Fruit fly (Drosophila melanogaster): ENCODE data around the gene Clk.

The Clk gene

dm6 chr3L:7808491-7809162, 33.2 kb upstream of the Clk start:
- TF ChIP-seq kay (GFP tag; ENCODE audit: borderline replicate concordance) (peak; percentile 80), cnc (optimal IDR thresholded peaks at IDR 0.05) (peak; percentile 61 to 86), CG1620 (GFP tag; optimal IDR thresholded peaks at IDR 0.05) (no peak), CG5204 (GFP tag; optimal IDR thresholded peaks at IDR 0.05) (no peak), tj (GFP tag; optimal IDR thresholded peaks at IDR 0.05) (peak; percentile 93), CG14711 (tag; optimal IDR thresholded peaks at IDR 0.05) (no peak), ovo (GFP tag; optimal IDR thresholded peaks at IDR 0.05) (no peak), Mnt (GFP tag; optimal IDR thresholded peaks at IDR 0.05) (peak; percentile 23), cic (GFP tag; optimal IDR thresholded peaks at IDR 0.05) (peak; percentile 38), Clk (GFP tag; optimal IDR thresholded peaks at IDR 0.05) (no peak)

- TF ChIP-seq Crg-1 (GFP tag; optimal IDR thresholded peaks at IDR 0.05) (no peak), tj (GFP tag; optimal IDR thresholded peaks at IDR 0.05) (peak; percentile 54), Mnt (GFP tag; optimal IDR thresholded peaks at IDR 0.05) (no peak)
These were observed 32.4 kb upstream of the Clk start for dm6 chr3L:7807552-7808402.

DNA sequence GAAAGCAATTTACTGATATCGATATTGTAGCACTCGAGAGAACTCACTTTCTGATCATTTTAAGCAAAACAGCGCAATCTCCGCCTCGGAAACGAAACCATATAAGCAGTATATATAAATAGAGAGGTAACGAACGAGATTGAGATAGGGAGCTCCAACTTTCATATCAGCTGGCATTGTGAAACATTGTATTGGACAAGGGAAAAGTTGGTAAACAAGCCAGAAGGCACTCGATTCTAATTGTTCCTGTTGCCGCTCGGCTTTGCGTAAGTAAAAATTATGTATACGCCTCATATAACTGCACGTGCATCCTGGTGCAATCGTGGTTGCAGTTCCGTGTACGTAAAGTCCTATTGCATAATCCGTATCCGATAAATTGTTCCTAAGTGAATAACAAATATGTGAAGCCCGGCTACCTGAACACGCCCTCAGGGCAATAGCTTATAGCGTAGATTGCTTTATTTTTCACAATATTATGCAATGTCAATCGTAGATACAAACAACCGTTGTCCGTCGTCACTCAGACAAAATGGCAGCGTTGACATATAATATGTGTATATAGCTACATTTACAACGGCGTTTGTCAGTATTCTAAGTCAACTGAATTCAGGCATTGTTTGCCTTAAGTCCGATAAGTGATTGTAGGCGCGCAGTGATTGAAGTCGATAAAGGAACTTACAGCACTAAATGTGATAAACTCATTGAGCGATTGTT, 31.3 kb upstream of the Clk start:
- peak; percentile 1 for TF ChIP-seq Crg-1 (GFP tag; optimal IDR thresholded peaks at IDR 0.05)
- peak; percentile 48 for TF ChIP-seq tj (GFP tag; optimal IDR thresholded peaks at IDR 0.05)
- TF ChIP-seq CG1620 (GFP tag; optimal IDR thresholded peaks at IDR 0.05), result no peak
- TF ChIP-seq cnc (optimal IDR thresholded peaks at IDR 0.05), result no peak
- no peak for TF ChIP-seq pad (GFP tag; optimal IDR thresholded peaks at IDR 0.05)
- no peak for TF ChIP-seq kay (GFP tag; ENCODE audit: borderline replicate concordance)
- TF ChIP-seq Mnt (GFP tag; optimal IDR thresholded peaks at IDR 0.05), result no peak
- TF ChIP-seq CG7045 (GFP tag; optimal IDR thresholded peaks at IDR 0.05), result no peak
- no peak for TF ChIP-seq CG14711 (tag; optimal IDR thresholded peaks at IDR 0.05)
- TF ChIP-seq ovo (GFP tag; optimal IDR thresholded peaks at IDR 0.05), result peak; percentile 85
- peak; percentile 69 for TF ChIP-seq cic (GFP tag; optimal IDR thresholded peaks at IDR 0.05)
- no peak for TF ChIP-seq toe (GFP tag; optimal IDR thresholded peaks at IDR 0.05)
- TF ChIP-seq CG12768 (GFP tag; optimal IDR thresholded peaks at IDR 0.05), result peak; percentile 22
- TF ChIP-seq Hr96 (GFP tag; optimal IDR thresholded peaks at IDR 0.05), result no peak
- no peak for TF ChIP-seq CG11617 (GFP tag; optimal IDR thresholded peaks at IDR 0.05)
- no peak for TF ChIP-seq bab1 (GFP tag; optimal IDR thresholded peaks at IDR 0.05)
- TF ChIP-seq CG7101 (tag; optimal IDR thresholded peaks at IDR 0.05), result no peak
- peak; percentile 7 for TF ChIP-seq CG33017 (tag; optimal IDR thresholded peaks at IDR 0.05)
- no peak for TF ChIP-seq Clk (GFP tag; optimal IDR thresholded peaks at IDR 0.05)
- no peak for TF ChIP-seq CG5204 (GFP tag; optimal IDR thresholded peaks at IDR 0.05)

DNA sequence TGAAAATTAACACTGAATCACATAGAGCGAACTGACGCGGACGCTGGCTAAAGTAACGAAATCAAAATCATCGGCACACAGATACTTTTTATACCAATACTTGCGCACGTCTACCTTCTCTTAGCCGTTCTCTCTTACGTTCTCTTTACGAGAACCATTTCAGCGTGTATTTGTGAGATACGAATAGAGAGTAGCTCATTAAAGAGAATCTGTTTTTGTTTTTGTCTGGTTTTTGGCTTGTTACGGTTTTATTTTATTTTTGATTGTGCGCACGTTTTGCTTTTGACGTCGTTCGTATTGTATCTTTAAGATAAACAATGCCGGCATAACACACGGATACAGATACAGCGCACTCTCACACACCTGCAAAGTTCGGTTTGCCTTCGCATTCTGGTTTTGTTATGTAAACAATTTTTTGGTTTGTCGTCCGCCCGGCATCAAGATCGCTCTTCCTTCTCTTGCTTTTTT, 30.0 kb upstream of the Clk start:
- TF ChIP-seq cic (GFP tag; optimal IDR thresholded peaks at IDR 0.05), result peak; percentile 32
- TF ChIP-seq Hr96 (GFP tag; optimal IDR thresholded peaks at IDR 0.05), result no peak
- no peak for TF ChIP-seq Crg-1 (GFP tag; optimal IDR thresholded peaks at IDR 0.05)
- no peak for TF ChIP-seq ovo (GFP tag; optimal IDR thresholded peaks at IDR 0.05)
- TF ChIP-seq CG11617 (GFP tag; optimal IDR thresholded peaks at IDR 0.05), result no peak
- TF ChIP-seq kay (GFP tag; ENCODE audit: borderline replicate concordance), result peak; percentile 92
- no peak for TF ChIP-seq CG7045 (GFP tag; optimal IDR thresholded peaks at IDR 0.05)
- no peak for TF ChIP-seq toe (GFP tag; optimal IDR thresholded peaks at IDR 0.05)
- peak; percentile 47 for TF ChIP-seq tj (GFP tag; optimal IDR thresholded peaks at IDR 0.05)
- TF ChIP-seq Mnt (GFP tag; optimal IDR thresholded peaks at IDR 0.05), result peak; percentile 71
- TF ChIP-seq bab1 (GFP tag; optimal IDR thresholded peaks at IDR 0.05), result no peak
- TF ChIP-seq CG14711 (tag; optimal IDR thresholded peaks at IDR 0.05), result no peak
- TF ChIP-seq CG33017 (tag; optimal IDR thresholded peaks at IDR 0.05), result no peak
- TF ChIP-seq pad (GFP tag; optimal IDR thresholded peaks at IDR 0.05), result no peak
- TF ChIP-seq Clk (GFP tag; optimal IDR thresholded peaks at IDR 0.05), result no peak
- no peak for TF ChIP-seq CG7101 (tag; optimal IDR thresholded peaks at IDR 0.05)
- no peak for TF ChIP-seq cnc (optimal IDR thresholded peaks at IDR 0.05)
- TF ChIP-seq CG1620 (GFP tag; optimal IDR thresholded peaks at IDR 0.05), result no peak
- no peak for TF ChIP-seq CG5204 (GFP tag; optimal IDR thresholded peaks at IDR 0.05)
- TF ChIP-seq CG12768 (GFP tag; optimal IDR thresholded peaks at IDR 0.05), result no peak

DNA sequence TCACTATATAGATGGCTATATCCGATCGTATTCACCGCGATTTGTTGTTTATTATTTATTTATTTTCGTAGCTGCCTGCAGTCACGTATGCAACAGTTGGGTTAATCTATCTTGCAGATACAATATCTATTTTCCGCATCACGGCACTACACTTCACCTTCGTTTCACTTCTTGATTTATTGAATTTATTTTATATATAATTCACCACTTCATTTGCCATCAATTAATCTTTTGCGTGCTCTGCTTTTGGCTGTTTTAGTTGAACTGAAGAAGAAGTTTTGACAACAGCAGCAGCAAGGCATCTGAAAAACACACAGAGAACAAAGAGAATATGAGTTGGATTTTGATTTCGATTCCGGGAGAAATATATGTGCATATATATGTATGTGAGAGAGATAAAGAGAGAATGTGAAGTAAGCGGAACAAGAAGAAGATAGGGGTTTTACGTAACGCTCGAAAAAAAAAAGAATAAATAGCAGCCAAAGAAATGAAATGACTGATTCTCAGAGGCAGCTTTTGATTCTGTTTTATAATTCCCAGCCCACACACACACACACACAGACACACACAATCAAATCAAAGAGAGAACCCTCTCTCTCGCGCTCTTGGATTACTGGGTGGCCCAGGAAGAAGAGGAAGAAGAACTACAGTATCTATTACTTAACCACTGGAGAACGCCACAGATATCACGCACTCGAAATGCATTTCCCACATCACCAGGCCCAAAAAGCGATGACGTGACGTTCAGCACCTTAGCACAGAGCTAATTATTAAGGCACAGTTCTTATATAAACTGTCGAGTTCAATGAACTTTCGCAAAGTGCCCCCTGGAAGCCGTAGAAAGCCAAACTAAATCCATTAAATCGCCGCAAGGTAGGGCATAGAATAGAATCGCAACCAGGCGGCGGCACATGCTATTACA, 29.3 kb upstream of the Clk start:
- peak; percentile 18 for TF ChIP-seq tj (GFP tag; optimal IDR thresholded peaks at IDR 0.05)
- peak; percentile 73 for TF ChIP-seq kay (GFP tag; ENCODE audit: borderline replicate concordance)
- no peak for TF ChIP-seq CG12768 (GFP tag; optimal IDR thresholded peaks at IDR 0.05)
- no peak for TF ChIP-seq Mnt (GFP tag; optimal IDR thresholded peaks at IDR 0.05)
